Worm (Caenorhabditis elegans) whole organism, L4 larva: ENCODE measurements around the gene T06A10.2.

ENCODE experiments used
- F44E2.7 ChIP-seq: fragments of 200-800 bp; sonication (Bioruptor generic); IDR thresholded peaks from 2 replicates; pipeline ENCODE4 v2.1.2; 2022; ENCODE audit warnings: missing genetic modification characterization, missing compliant biosample characterization
- R02D3.7 ChIP-seq: fragments of 150-350 bp; sonication (generic microtip); optimal IDR thresholded peaks from 3 replicates; lab custom pipeline; 2014; ENCODE audit warnings: missing biosample characterization, missing genetic modification characterization
- T20F7.1 ChIP-seq: fragments of 200-800 bp; sonication (Bioruptor generic); optimal IDR thresholded peaks from 2 replicates; lab custom pipeline; 2018; ENCODE audit warnings: mild to moderate bottlenecking, missing genetic modification characterization, missing compliant biosample characterization
- Y105C5A.15 ChIP-seq: fragments of 200-800 bp; sonication (Bioruptor generic); IDR thresholded peaks from 2 replicates; pipeline ENCODE4 v1.3.6; 2022; ENCODE audit warnings: missing genetic modification characterization, missing compliant biosample characterization
- Y48G9A.11 ChIP-seq: fragments of 200-800 bp; sonication (Bioruptor generic); IDR thresholded peaks from 2 replicates; pipeline ENCODE4 v1.3.6; 2022; ENCODE audit warnings: missing genetic modification reagents, missing genetic modification characterization, missing compliant biosample characterization
- ZK546.5 ChIP-seq, 2 experiments: sonication (generic microtip); optimal IDR thresholded peaks; 2 replicates each; lab custom pipeline; 2017; ENCODE audit warnings: missing biosample characterization in 2 of 2, missing genetic modification characterization in 2 of 2
- aly-2 ChIP-seq: sonication (generic microtip); optimal IDR thresholded peaks from 2 replicates; lab custom pipeline; 2018; ENCODE audit warnings: missing biosample characterization, missing genetic modification characterization
- arid-1 ChIP-seq: fragments of 200-800 bp; sonication (Bioruptor generic); conservative IDR thresholded peaks from 2 replicates; pipeline ENCODE4 v1.3.6; 2022; ENCODE audit warnings: missing genetic modification reagents, missing genetic modification characterization, missing compliant biosample characterization
- ces-1 ChIP-seq: fragments of 150-350 bp; sonication (generic microtip); optimal IDR thresholded peaks from 4 replicates; lab custom pipeline; 2014; ENCODE audit warnings: missing biosample characterization, missing genetic modification reagents, missing genetic modification characterization
- ctbp-1 ChIP-seq: fragments of 200-800 bp; sonication (Bioruptor generic); IDR thresholded peaks from 2 replicates; pipeline ENCODE4 v1.3.6; 2022; ENCODE audit warnings: missing genetic modification reagents, missing genetic modification characterization, missing compliant biosample characterization
- daf-12 ChIP-seq: fragments of 150-350 bp; optimal IDR thresholded peaks from 2 replicates; lab custom pipeline; 2014; ENCODE audit warnings: missing biosample characterization, missing genetic modification reagents, missing genetic modification characterization
- daf-16 ChIP-seq, 3 experiments: sonication (generic microtip); optimal IDR thresholded peaks; 2 replicates each; lab custom pipeline; 2016 to 2017; ENCODE audit warnings: missing genetic modification characterization in 3 of 3, missing genetic modification reagents in 3 of 3, mild to moderate bottlenecking in 2 of 3, missing compliant biosample characterization in 2 of 3, missing biosample characterization in 1 of 3, moderate library complexity in 1 of 3
- daf-19 ChIP-seq: fragments of 200-800 bp; sonication (Bioruptor generic); conservative IDR thresholded peaks from 2 replicates; pipeline ENCODE4 v1.3.6; 2022; ENCODE audit warnings: missing genetic modification characterization, missing compliant biosample characterization
- egl-27 ChIP-seq: sonication (generic microtip); optimal IDR thresholded peaks from 3 replicates; lab custom pipeline; 2017; ENCODE audit warnings: missing biosample characterization, missing genetic modification reagents, missing genetic modification characterization
- egl-43 ChIP-seq: fragments of 200-800 bp; sonication (Bioruptor generic); IDR thresholded peaks from 2 replicates; pipeline ENCODE4 v1.3.6; 2022; ENCODE audit warnings: missing genetic modification reagents, missing genetic modification characterization, missing compliant biosample characterization
- gei-8 ChIP-seq: fragments of 200-800 bp; sonication (Bioruptor generic); optimal IDR thresholded peaks from 2 replicates; lab custom pipeline; 2018; ENCODE audit warnings: mild to moderate bottlenecking, missing genetic modification characterization, missing compliant biosample characterization
- hif-1 ChIP-seq, 2 experiments: sonication (generic microtip); optimal IDR thresholded peaks; 2 replicates each; lab custom pipeline; 2016 to 2017; ENCODE audit warnings: missing compliant biosample characterization in 2 of 2, missing genetic modification characterization in 2 of 2, missing genetic modification reagents in 2 of 2, missing genotype in 2 of 2, mild to moderate bottlenecking in 1 of 2
- lin-15B ChIP-seq: fragments of 150-350 bp; sonication (generic microtip); optimal IDR thresholded peaks from 3 replicates; lab custom pipeline; 2014; ENCODE audit warnings: missing biosample characterization, missing genetic modification characterization
- lin-29 ChIP-seq: fragments of 200-800 bp; sonication (Bioruptor generic); IDR thresholded peaks from 2 replicates; pipeline ENCODE4 v1.3.6; 2022; ENCODE audit warnings: missing genetic modification reagents, missing genetic modification characterization, missing compliant biosample characterization
- lin-38 ChIP-seq: fragments of 200-800 bp; sonication (Bioruptor generic); IDR thresholded peaks from 2 replicates; pipeline ENCODE4 v1.3.6; 2022; ENCODE audit warnings: missing genetic modification reagents, missing genetic modification characterization, missing compliant biosample characterization
- lin-39 ChIP-seq: fragments of 150-350 bp; optimal IDR thresholded peaks from 2 replicates; lab custom pipeline; 2014; ENCODE audit warnings: missing biosample characterization, missing genetic modification reagents, missing genetic modification characterization
- lir-3 ChIP-seq: sonication (generic microtip); optimal IDR thresholded peaks from 2 replicates; lab custom pipeline; 2016; ENCODE audit warnings: mild to moderate bottlenecking, missing genetic modification characterization, missing compliant biosample characterization
- madf-9 ChIP-seq: fragments of 200-800 bp; sonication (Bioruptor generic); conservative IDR thresholded peaks from 2 replicates; pipeline ENCODE4 v1.3.6; 2022; ENCODE audit warnings: missing genetic modification reagents, missing genetic modification characterization, missing compliant biosample characterization
- mdl-1 ChIP-seq, 2 experiments: fragments of 150-350 bp in 1 of 2; sonication (generic microtip) in 1 of 2; optimal IDR thresholded peaks; 2 replicates each; lab custom pipeline; 2014 to 2017; ENCODE audit warnings: missing biosample characterization in 2 of 2, missing genetic modification characterization in 2 of 2
- mep-1 ChIP-seq: fragments of 150-350 bp; sonication (generic microtip); optimal IDR thresholded peaks from 3 replicates; lab custom pipeline; 2014; ENCODE audit warnings: missing biosample characterization, missing genetic modification characterization
- mes-2 ChIP-seq: sonication (generic microtip); optimal IDR thresholded peaks from 2 replicates; lab custom pipeline; 2016; ENCODE audit warnings: missing genotype, mild to moderate bottlenecking, missing genetic modification characterization, missing compliant biosample characterization; ENCODE audit not compliant: poor library complexity, severe bottlenecking
- nhr-111 ChIP-seq: fragments of 200-800 bp; sonication (Bioruptor generic); optimal IDR thresholded peaks from 2 replicates; lab custom pipeline; 2018; ENCODE audit warnings: mild to moderate bottlenecking, missing genetic modification characterization, missing compliant biosample characterization
- nhr-28 ChIP-seq: fragments of 150-350 bp; optimal IDR thresholded peaks from 2 replicates; lab custom pipeline; 2014; ENCODE audit warnings: missing biosample characterization, missing genetic modification characterization
- nhr-41 ChIP-seq: fragments of 200-800 bp; sonication (Bioruptor generic); IDR thresholded peaks from 2 replicates; pipeline ENCODE4 v1.3.6; 2022; ENCODE audit warnings: missing genetic modification reagents, missing genetic modification characterization, missing compliant biosample characterization
- nhr-77 ChIP-seq: fragments of 150-350 bp; optimal IDR thresholded peaks from 2 replicates; lab custom pipeline; 2014; ENCODE audit warnings: missing biosample characterization, missing genetic modification characterization
- saeg-2 ChIP-seq: fragments of 200-800 bp; sonication (Bioruptor generic); IDR thresholded peaks from 2 replicates; pipeline ENCODE4 v1.3.6; 2022; ENCODE audit warnings: missing genetic modification reagents, missing genetic modification characterization, missing compliant biosample characterization
- skn-1 ChIP-seq: fragments of 150-350 bp; optimal IDR thresholded peaks from 2 replicates; lab custom pipeline; 2014; ENCODE audit warnings: missing biosample characterization, missing genetic modification characterization
- snpc-1.2 ChIP-seq: fragments of 200-800 bp; sonication (Bioruptor generic); IDR thresholded peaks from 2 replicates; pipeline ENCODE4 v1.3.6; 2022; ENCODE audit warnings: missing genetic modification reagents, missing genetic modification characterization, missing compliant biosample characterization
- spr-3 ChIP-seq: fragments of 200-800 bp; sonication (Bioruptor generic); optimal IDR thresholded peaks from 2 replicates; lab custom pipeline; 2018; ENCODE audit warnings: mild to moderate bottlenecking, missing genetic modification characterization, missing compliant biosample characterization
- unc-130 ChIP-seq: sonication (generic microtip); optimal IDR thresholded peaks from 2 replicates; lab custom pipeline; 2016; ENCODE audit warnings: missing genetic modification reagents, missing genetic modification characterization, missing compliant biosample characterization
- unc-62 ChIP-seq, 3 experiments: fragments of 150-350 bp in 1 of 3; sonication (generic microtip); optimal IDR thresholded peaks in 2 of 3; peaks in 1 of 3; 1 replicate in 1 of 3; 2 replicates in 2 of 3; lab custom pipeline; 2014 to 2017; ENCODE audit warnings: missing biosample characterization in 3 of 3, missing genetic modification characterization in 3 of 3, missing genetic modification reagents in 3 of 3, missing genotype in 1 of 3
- ztf-11 ChIP-seq: fragments of 150-350 bp; optimal IDR thresholded peaks from 2 replicates; lab custom pipeline; 2014; ENCODE audit warnings: missing biosample characterization, missing genetic modification characterization
- ztf-7 ChIP-seq: fragments of 150-350 bp; optimal IDR thresholded peaks from 2 replicates; lab custom pipeline; 2014; ENCODE audit warnings: missing biosample characterization, missing genetic modification characterization

T06A10.2 gene

DNA sequence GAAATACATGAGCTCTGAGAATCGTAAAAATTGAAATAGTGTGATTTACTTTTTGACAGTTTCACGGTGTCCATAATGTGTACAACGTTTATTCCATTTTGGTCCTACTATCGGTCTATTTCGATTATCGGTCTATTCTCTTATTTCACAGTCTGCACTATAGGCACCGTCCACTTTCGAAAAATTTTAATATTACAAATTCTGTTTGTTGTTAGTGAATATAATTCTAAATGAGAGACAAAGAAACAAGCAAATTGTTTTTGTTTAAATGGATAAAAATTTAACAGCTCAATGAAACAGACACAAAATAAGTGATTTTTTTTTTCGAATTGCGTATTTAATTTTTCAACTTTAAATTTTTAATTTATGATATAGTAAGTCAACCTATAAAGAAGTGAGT, 2.8 kb downstream of the T06A10.2 start:
- peak in 1 of 2 experiments; percentile 91 for TF ChIP-seq unc-62 (GFP tag; optimal IDR thresholded peaks at IDR 0.05 in 1 of 2; lab: Kevin White, UChicago)
- no peak for TF ChIP-seq unc-62 (tag; optimal IDR thresholded peaks at IDR 0.05; lab: Kevin White, UChicago)
- TF ChIP-seq nhr-77 (tag; lab: Kevin White, UChicago) = no peak
- no peak for TF ChIP-seq lin-29 (GFP tag; lab: Robert Waterston, UW)
- no peak for TF ChIP-seq saeg-2
- TF ChIP-seq gei-8 = no peak
- TF ChIP-seq skn-1 = no peak
- no peak for TF ChIP-seq ztf-11
- no peak for TF ChIP-seq ctbp-1

- TF ChIP-seq lin-38 (GFP tag; lab: Robert Waterston, UW) (no peak), daf-19 (GFP tag; lab: Robert Waterston, UW) (no peak), egl-27 (tag; lab: Kevin White, UChicago) (no peak), snpc-1.2 (GFP tag; lab: Robert Waterston, UW) (0 out of 2 replicates have a peak, but pooled peaks have one; percentile 22), egl-43 (GFP tag; lab: Robert Waterston, UW) (no peak), arid-1 (GFP tag; lab: Robert Waterston, UW) (no peak), mdl-1 (tag; optimal IDR thresholded peaks at IDR 0.05; lab: Kevin White, UChicago) (no peak)
- TF ChIP-seq, all 104 proteins: peak for 1
Observed at ce11 chrIV:16915751-16916150, 20.4 kb downstream of the T06A10.2 start, which contains the start of gene Y116A8C.3. Gene Y116A8C.3, plus strand, starts transcription at chrIV:16916051.

- TF ChIP-seq Y48G9A.11 (GFP tag; lab: Robert Waterston, UW) (no peak), daf-12 (tag; lab: Kevin White, UChicago) (no peak), mdl-1 (tag; optimal IDR thresholded peaks at IDR 0.05; lab: Kevin White, UChicago) (no peak), lin-39 (tag; lab: Kevin White, UChicago) (no peak), hif-1 (tag; optimal IDR thresholded peaks at IDR 0.05; lab: Kevin White, UChicago) (no peak), R02D3.7 (tag; lab: Kevin White, UChicago) (no peak), ztf-7 (no peak), aly-2 (tag; lab: Kevin White, UChicago) (no peak), spr-3 (GFP tag; lab: Kevin White, UChicago) (no peak), Y105C5A.15 (GFP tag; lab: Robert Waterston, UW) (no peak), egl-43 (GFP tag; lab: Robert Waterston, UW) (no peak)
Observed at ce11 chrIV:16917831-16918429, 22.5 kb downstream of the T06A10.2 start, which contains the start of the genes Y116A8C.469 and Y116A8C.468. Gene Y116A8C.469, minus strand, starts transcription at chrIV:16917931. Gene Y116A8C.468, plus strand, starts transcription at chrIV:16918379.

- TF ChIP-seq daf-12 (tag; lab: Kevin White, UChicago) (no peak), mes-2 (tag; lab: Kevin White, UChicago) (no peak), unc-130 (GFP tag; lab: Kevin White, UChicago) (no peak), nhr-41 (GFP tag; lab: Robert Waterston, UW) (no peak), T20F7.1 (GFP tag; lab: Kevin White, UChicago) (no peak), madf-9 (GFP tag; lab: Robert Waterston, UW) (no peak), egl-43 (GFP tag; lab: Robert Waterston, UW) (no peak), daf-19 (GFP tag; lab: Robert Waterston, UW) (no peak), nhr-111 (GFP tag; lab: Kevin White, UChicago) (no peak), lir-3 (no peak), nhr-28 (tag; lab: Kevin White, UChicago) (no peak), Y48G9A.11 (GFP tag; lab: Robert Waterston, UW) (no peak), F44E2.7 (GFP tag; lab: Robert Waterston, UW) (no peak), lin-15B (tag; lab: Kevin White, UChicago) (no peak), ces-1 (GFP tag; lab: Kevin White, UChicago) (no peak), ZK546.5 (tag; optimal IDR thresholded peaks at IDR 0.05; lab: Kevin White, UChicago) (no peak), egl-27 (tag; lab: Kevin White, UChicago) (no peak), ztf-7 (no peak), mep-1 (tag; lab: Kevin White, UChicago) (no peak), daf-16 (GFP tag; optimal IDR thresholded peaks at IDR 0.05; lab: Kevin White, UChicago) (no peak), daf-16 (tag; optimal IDR thresholded peaks at IDR 0.05; lab: Kevin White, UChicago) (no peak)
Observed at ce11 chrIV:16919212-16919775, 23.9 kb downstream of the T06A10.2 start, which contains the start of the genes Y116A8C.470 and Y116A8C.463. Gene Y116A8C.470, minus strand, starts transcription at chrIV:16919312. Gene Y116A8C.463, plus strand, starts transcription at chrIV:16919725.
